Fruit fly (Drosophila melanogaster): ENCODE data around the gene CG13613.
A peak's percentile ranks its signal among the peaks of the same experiment; 100 is the strongest.

The CG13613 gene

dm6 chr3R:24364880-24365604, at the start of gene CG13613, which contains the start of gene CG17784:
Gene CG13613 (plus strand): TSS chr3R:24365554.
Gene CG17784 (minus strand): TSS chr3R:24364980.
- no peak for TF ChIP-seq Dll (optimal IDR thresholded peaks at IDR 0.05)
- TF ChIP-seq usp (GFP tag; optimal IDR thresholded peaks at IDR 0.05): no peak
- no peak for TF ChIP-seq CG8478 (optimal IDR thresholded peaks at IDR 0.05)
- TF ChIP-seq EcR (GFP tag; optimal IDR thresholded peaks at IDR 0.05): no peak
- TF ChIP-seq pan (optimal IDR thresholded peaks at IDR 0.05): no peak
- TF ChIP-seq psq (optimal IDR thresholded peaks at IDR 0.05): no peak

dm6 chr3R:24318217-24319082, 46.9 kb upstream of the CG13613 start, which contains the start of the genes Nab2 and BRWD3:
Gene Nab2 (minus strand): TSS chr3R:24318419.
Gene BRWD3 (plus strand): TSS chr3R:24319000.
- no peak for TF ChIP-seq pan (optimal IDR thresholded peaks at IDR 0.05)
- TF ChIP-seq Dll (optimal IDR thresholded peaks at IDR 0.05): no peak
- no peak for TF ChIP-seq usp (GFP tag; optimal IDR thresholded peaks at IDR 0.05)
- no peak for TF ChIP-seq EcR (GFP tag; optimal IDR thresholded peaks at IDR 0.05)
- TF ChIP-seq CG8478 (optimal IDR thresholded peaks at IDR 0.05): no peak
- TF ChIP-seq psq (optimal IDR thresholded peaks at IDR 0.05): no peak

- TF ChIP-seq pan (optimal IDR thresholded peaks at IDR 0.05): no peak
- TF ChIP-seq psq (optimal IDR thresholded peaks at IDR 0.05): no peak
- no peak for TF ChIP-seq Dll (optimal IDR thresholded peaks at IDR 0.05)
- no peak for TF ChIP-seq CG8478 (optimal IDR thresholded peaks at IDR 0.05)
- TF ChIP-seq EcR (GFP tag; optimal IDR thresholded peaks at IDR 0.05): no peak
- no peak for TF ChIP-seq usp (GFP tag; optimal IDR thresholded peaks at IDR 0.05)
Observed at dm6 chr3R:24319083-24319381, 46.3 kb upstream of the CG13613 start.

- TF ChIP-seq psq (optimal IDR thresholded peaks at IDR 0.05): no peak
- no peak for TF ChIP-seq usp (GFP tag; optimal IDR thresholded peaks at IDR 0.05)
- no peak for TF ChIP-seq Dll (optimal IDR thresholded peaks at IDR 0.05)
- no peak for TF ChIP-seq pan (optimal IDR thresholded peaks at IDR 0.05)
- no peak for TF ChIP-seq CG8478 (optimal IDR thresholded peaks at IDR 0.05)
- TF ChIP-seq EcR (GFP tag; optimal IDR thresholded peaks at IDR 0.05): no peak
Observed at dm6 chr3R:24319632-24320341, 45.6 kb upstream of the CG13613 start.

dm6 chr3R:24320342-24320711, 45.0 kb upstream of the CG13613 start:
- no peak for TF ChIP-seq EcR (GFP tag; optimal IDR thresholded peaks at IDR 0.05)
- TF ChIP-seq CG8478 (optimal IDR thresholded peaks at IDR 0.05): peak; percentile 12
- no peak for TF ChIP-seq Dll (optimal IDR thresholded peaks at IDR 0.05)
- TF ChIP-seq psq (optimal IDR thresholded peaks at IDR 0.05): no peak
- no peak for TF ChIP-seq pan (optimal IDR thresholded peaks at IDR 0.05)
- no peak for TF ChIP-seq usp (GFP tag; optimal IDR thresholded peaks at IDR 0.05)

dm6 chr3R:24333182-24333808, 32.1 kb upstream of the CG13613 start, which contains the start of the genes Rrp5 and Dis3:
Gene Rrp5 (minus strand): TSS chr3R:24333316.
Gene Dis3 (plus strand): TSS chr3R:24333433.
- TF ChIP-seq usp (GFP tag; optimal IDR thresholded peaks at IDR 0.05): no peak
- TF ChIP-seq psq (optimal IDR thresholded peaks at IDR 0.05): no peak
- no peak for TF ChIP-seq EcR (GFP tag; optimal IDR thresholded peaks at IDR 0.05)
- TF ChIP-seq CG8478 (optimal IDR thresholded peaks at IDR 0.05): no peak
- no peak for TF ChIP-seq pan (optimal IDR thresholded peaks at IDR 0.05)
- no peak for TF ChIP-seq Dll (optimal IDR thresholded peaks at IDR 0.05)

- TF ChIP-seq psq (optimal IDR thresholded peaks at IDR 0.05): no peak
Observed at dm6 chr3R:24336622-24337021, 28.7 kb upstream of the CG13613 start, which contains the start of gene CG6432. Gene CG6432 (plus strand): TSS chr3R:24336922.

- TF ChIP-seq Dll (optimal IDR thresholded peaks at IDR 0.05): no peak
- TF ChIP-seq EcR (GFP tag; optimal IDR thresholded peaks at IDR 0.05): no peak
- no peak for TF ChIP-seq CG8478 (optimal IDR thresholded peaks at IDR 0.05)
- TF ChIP-seq pan (optimal IDR thresholded peaks at IDR 0.05): no peak
- TF ChIP-seq psq (optimal IDR thresholded peaks at IDR 0.05): no peak
- no peak for TF ChIP-seq usp (GFP tag; optimal IDR thresholded peaks at IDR 0.05)
Observed at dm6 chr3R:24341251-24341650, 24.1 kb upstream of the CG13613 start, which contains the start of gene Ms. Gene Ms (plus strand): TSS chr3R:24341551.

- no peak for TF ChIP-seq pan (optimal IDR thresholded peaks at IDR 0.05)
- TF ChIP-seq EcR (GFP tag; optimal IDR thresholded peaks at IDR 0.05): no peak
- no peak for TF ChIP-seq Dll (optimal IDR thresholded peaks at IDR 0.05)
- no peak for TF ChIP-seq usp (GFP tag; optimal IDR thresholded peaks at IDR 0.05)
- TF ChIP-seq psq (optimal IDR thresholded peaks at IDR 0.05): no peak
- no peak for TF ChIP-seq CG8478 (optimal IDR thresholded peaks at IDR 0.05)
Observed at dm6 chr3R:24348420-24349190, 16.7 kb upstream of the CG13613 start, which contains the start of the genes CG5746 and CG6454. Gene CG5746 (minus strand): TSS chr3R:24348791. Gene CG6454 (plus strand): TSS chr3R:24349182.

- TF ChIP-seq Dll (optimal IDR thresholded peaks at IDR 0.05) (no peak), psq (optimal IDR thresholded peaks at IDR 0.05) (no peak), EcR (GFP tag; optimal IDR thresholded peaks at IDR 0.05) (no peak), usp (GFP tag; optimal IDR thresholded peaks at IDR 0.05) (no peak), CG8478 (optimal IDR thresholded peaks at IDR 0.05) (no peak), pan (optimal IDR thresholded peaks at IDR 0.05) (no peak)
Observed at dm6 chr3R:24353448-24353847, 11.9 kb upstream of the CG13613 start.
